Fruit fly (Drosophila melanogaster): Measurements from ENCODE around the gene PGRP-LB.

PGRP-LB gene

DNA sequence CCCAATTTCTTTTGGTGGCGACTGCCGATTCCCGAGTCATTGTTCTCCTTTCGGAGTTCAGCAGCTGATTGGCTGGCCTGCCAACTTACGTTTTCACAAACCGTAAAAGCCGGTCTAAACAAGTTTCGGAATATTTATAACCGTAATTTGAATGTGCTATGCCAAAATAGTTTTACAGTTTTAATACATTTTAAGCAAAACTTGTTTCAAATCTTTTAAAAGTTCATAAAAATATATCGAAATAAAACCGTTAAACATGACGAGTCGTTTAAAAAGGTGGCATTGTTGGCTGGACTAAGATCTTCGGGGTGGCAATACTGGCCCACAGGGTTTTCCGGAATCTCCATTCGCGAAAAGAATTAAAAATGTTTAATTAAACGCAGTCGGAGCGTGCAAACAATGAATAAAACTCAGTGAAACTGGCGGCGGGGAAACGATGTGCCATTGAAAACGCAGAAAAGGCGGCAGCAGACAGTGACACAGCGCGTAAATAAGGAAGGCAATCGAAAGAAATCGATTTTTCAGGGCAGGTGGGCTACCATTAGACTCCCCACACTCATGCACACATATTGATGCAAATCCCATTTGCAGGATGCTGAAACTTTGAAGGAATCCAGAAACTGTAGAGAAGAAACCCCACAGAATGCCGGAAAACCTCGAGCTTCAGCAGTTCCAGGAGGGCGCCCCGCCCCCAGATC lies 24.7 kb downstream of the PGRP-LB start, which contains the start of the genes Exd2 and CG5281 (continued):
- no peak for TF ChIP-seq esg (GFP tag; conservative IDR thresholded peaks at IDR 0.05)
- peak; percentile 50 for TF ChIP-seq Dip3 (GFP tag; optimal IDR thresholded peaks at IDR 0.05)
- TF ChIP-seq sug (tag; optimal IDR thresholded peaks at IDR 0.05): peak; percentile 63
- no peak for TF ChIP-seq fd102C (GFP tag; optimal IDR thresholded peaks at IDR 0.05)
- TF ChIP-seq mam (GFP tag; optimal IDR thresholded peaks at IDR 0.05): peak; percentile 44
- no peak for TF ChIP-seq B-H1 (GFP tag; IDR thresholded peaks at IDR 0.05)
- no peak for TF ChIP-seq CG3726 (GFP tag; IDR thresholded peaks at IDR 0.05)
- no peak for TF ChIP-seq CG6854 (GFP tag; optimal IDR thresholded peaks at IDR 0.05)
- TF ChIP-seq odd (GFP tag; optimal IDR thresholded peaks at IDR 0.05): no peak
- TF ChIP-seq CG17385 (GFP tag; optimal IDR thresholded peaks at IDR 0.05): peak; percentile 62
- no peak for TF ChIP-seq CG6175 (GFP tag; IDR thresholded peaks at IDR 0.05)
- peak; percentile 60 to 93 for TF ChIP-seq crp (GFP tag; optimal IDR thresholded peaks at IDR 0.05)
- TF ChIP-seq Trl (optimal IDR thresholded peaks at IDR 0.05): no peak
- TF ChIP-seq Trl (GFP tag; optimal IDR thresholded peaks at IDR 0.05): peak; percentile 45
- TF ChIP-seq CG5180 (GFP tag; optimal IDR thresholded peaks at IDR 0.05): no peak
- no peak for TF ChIP-seq emc (GFP tag; optimal IDR thresholded peaks at IDR 0.05)
- TF ChIP-seq crc (GFP tag; optimal IDR thresholded peaks at IDR 0.05): no peak
- TF ChIP-seq CG4820 (GFP tag; optimal IDR thresholded peaks at IDR 0.05): no peak
- TF ChIP-seq sr (GFP tag; IDR thresholded peaks at IDR 0.05): no peak
- no peak for TF ChIP-seq gce (GFP tag; IDR thresholded peaks at IDR 0.05)
- TF ChIP-seq maf-S (GFP tag; optimal IDR thresholded peaks at IDR 0.05): peak; percentile 5
- peak; percentile 32 for TF ChIP-seq Ssrp (tag; optimal IDR thresholded peaks at IDR 0.05)
- TF ChIP-seq oc (tag; optimal IDR thresholded peaks at IDR 0.05): no peak
- peak; percentile 74 for TF ChIP-seq CG4617 (GFP tag; optimal IDR thresholded peaks at IDR 0.05; ENCODE audit: borderline replicate concordance)
- no peak for TF ChIP-seq usp (GFP tag; optimal IDR thresholded peaks at IDR 0.05)
- peak; percentile 63 for TF ChIP-seq nmo (GFP tag; optimal IDR thresholded peaks at IDR 0.05)
- TF ChIP-seq Mes4 (GFP tag; optimal IDR thresholded peaks at IDR 0.05): peak; percentile 46
- TF ChIP-seq CG12299 (tag; optimal IDR thresholded peaks at IDR 0.05): peak; percentile 39
- TF ChIP-seq Med (GFP tag): peak; percentile 93
- no peak for TF ChIP-seq dan (GFP tag; IDR thresholded peaks at IDR 0.05)
- no peak for TF ChIP-seq z (GFP tag; IDR thresholded peaks at IDR 0.05)
- TF ChIP-seq az2 (GFP tag; optimal IDR thresholded peaks at IDR 0.05): peak; percentile 26
- no peak for TF ChIP-seq pfk (GFP tag; optimal IDR thresholded peaks at IDR 0.05)
- TF ChIP-seq repo (GFP tag; optimal IDR thresholded peaks at IDR 0.05): peak; percentile 35
- TF ChIP-seq trem (tag; optimal IDR thresholded peaks at IDR 0.05): peak; percentile 99
- no peak for TF ChIP-seq CG10959 (GFP tag; IDR thresholded peaks at IDR 0.05)
- TF ChIP-seq Awh (GFP tag; IDR thresholded peaks at IDR 0.05): peak; percentile 34; the same call in 1 of the 2 replicates
- TF ChIP-seq crol (GFP tag; IDR thresholded peaks at IDR 0.05): no peak
- no peak for TF ChIP-seq lov (optimal IDR thresholded peaks at IDR 0.05)
- no peak for TF ChIP-seq lov (GFP tag; IDR thresholded peaks at IDR 0.05)
- TF ChIP-seq Hr3 (GFP tag; optimal IDR thresholded peaks at IDR 0.05): peak; percentile 42
- peak; percentile 54; the same call in 1 of the 2 replicates for TF ChIP-seq CG13287 (GFP tag; IDR thresholded peaks at IDR 0.05; ENCODE audit: partially characterized antibody)
- TF ChIP-seq klu (GFP tag; IDR thresholded peaks at IDR 0.05): no peak
- TF ChIP-seq hth (optimal IDR thresholded peaks at IDR 0.05): no peak
- TF ChIP-seq CG13894 (tag; optimal IDR thresholded peaks at IDR 0.05): peak; percentile 17
- TF ChIP-seq lola (GFP tag; optimal IDR thresholded peaks at IDR 0.05): peak in 1 of 3 experiments; percentile 46
- no peak for TF ChIP-seq CG9215 (GFP tag; IDR thresholded peaks at IDR 0.05)
- no peak for TF ChIP-seq al (GFP tag; IDR thresholded peaks at IDR 0.05)
- TF ChIP-seq ems (GFP tag; optimal IDR thresholded peaks at IDR 0.05): no peak
- peak; percentile 54 for TF ChIP-seq kni (GFP tag; optimal IDR thresholded peaks at IDR 0.05)
- peak; percentile 0 for TF ChIP-seq CG7786 (GFP tag; optimal IDR thresholded peaks at IDR 0.05)
